Fruit fly (Drosophila melanogaster): ENCODE data around the gene CG32213.
A peak's percentile ranks its signal among the peaks of the same experiment; 100 is the strongest.

The CG32213 gene

DNA sequence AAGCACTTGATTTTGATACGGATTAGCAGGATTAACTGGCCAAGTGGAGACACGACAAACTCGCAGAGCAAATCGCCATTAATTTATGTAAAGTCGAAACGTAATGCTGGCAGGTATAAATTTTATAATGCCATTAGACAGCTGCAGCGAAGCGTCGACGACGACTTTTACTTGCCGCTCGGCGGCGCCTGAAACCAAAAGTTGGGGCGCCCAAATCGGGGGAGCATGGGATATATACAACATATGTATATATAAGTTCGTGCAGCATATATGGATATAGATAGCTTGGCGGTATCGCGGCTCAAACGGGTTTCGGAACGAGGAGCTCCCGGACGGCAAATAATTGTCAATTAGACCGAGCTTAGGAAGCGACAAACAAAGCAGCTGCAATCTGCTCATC is 45.0 kb downstream of the CG32213 start, which contains the start of gene Cpr76Bc:
Cpr76Bc (plus strand) TSS at position 301 of the 400 bp plus-strand sequence.
- TF ChIP-seq HmgD (GFP tag; optimal IDR thresholded peaks at IDR 0.05) (no peak), oc (tag; optimal IDR thresholded peaks at IDR 0.05) (peak; percentile 12), Ets65A (GFP tag) (peak; percentile 26), Drgx (GFP tag; IDR thresholded peaks at IDR 0.05) (0 out of 2 replicates have a peak, but pooled peaks have one; percentile 37)

- TF ChIP-seq CG8359 (GFP tag; optimal IDR thresholded peaks at IDR 0.05; ENCODE audit: borderline replicate concordance) (peak; percentile 93), dmrt99B (tag; optimal IDR thresholded peaks at IDR 0.05) (no peak)
Measured at dm6 chr3L:19521093-19521492, 45.5 kb downstream of the CG32213 start.

dm6 chr3L:19524690-19525089 is 49.1 kb downstream of the CG32213 start:
- TF ChIP-seq Dbx (GFP tag; IDR thresholded peaks at IDR 0.05) (no peak), slp2 (GFP tag; optimal IDR thresholded peaks at IDR 0.05) (no peak), fd96Cb (tag; optimal IDR thresholded peaks at IDR 0.05) (no peak)

DNA sequence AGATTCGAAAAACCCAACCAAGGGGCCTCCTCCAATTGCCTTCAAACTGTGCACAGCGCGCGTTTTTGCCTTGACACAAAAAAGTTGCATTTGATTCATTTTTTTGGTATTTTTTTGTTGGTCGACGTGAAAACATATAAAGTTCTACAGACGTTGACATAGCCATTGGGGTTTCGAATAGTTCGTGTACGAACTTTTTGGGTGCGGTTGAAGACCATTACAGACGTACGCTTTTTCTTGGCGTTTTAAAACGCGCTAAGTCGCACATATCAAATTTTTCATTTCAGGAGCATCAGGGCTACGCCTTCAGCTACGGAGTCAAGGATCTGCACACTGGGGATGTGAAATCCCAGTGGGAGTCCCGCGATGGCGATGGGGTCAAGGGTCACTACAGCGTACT is 50.1 kb downstream of the CG32213 start:
- TF ChIP-seq psq (GFP tag; optimal IDR thresholded peaks at IDR 0.05) (no peak), knrl (GFP tag; IDR thresholded peaks at IDR 0.05; ENCODE audit: partially characterized antibody) (no peak), HHEX (GFP tag; optimal IDR thresholded peaks at IDR 0.05) (no peak), CG17568 (GFP tag; optimal IDR thresholded peaks at IDR 0.05) (no peak), CG34224 (GFP tag; IDR thresholded peaks at IDR 0.05; ENCODE audit: partially characterized antibody) (no peak), CG6654 (GFP tag; optimal IDR thresholded peaks at IDR 0.05) (peak; percentile 54), CG7987 (GFP tag; optimal IDR thresholded peaks at IDR 0.05) (no peak), HLH3B (GFP tag; IDR thresholded peaks at IDR 0.05) (no peak), CG8359 (GFP tag; optimal IDR thresholded peaks at IDR 0.05; ENCODE audit: borderline replicate concordance) (peak; percentile 96)

Measured in whole organism, embryonic.